Worm (Caenorhabditis elegans) whole organism, L4/young adult: ENCODE data around the gene R02E4.2.

Experiments
- W03F9.2 ChIP-seq: fragments of 150-350 bp; optimal IDR thresholded peaks from 2 replicates; lab custom pipeline; 2014; ENCODE audit warnings: missing biosample characterization, missing genetic modification characterization
- dao-5 ChIP-seq: sonication (generic microtip); optimal IDR thresholded peaks from 2 replicates; lab custom pipeline; 2016; ENCODE audit warnings: missing genotype, missing genetic modification characterization, moderate library complexity, missing compliant biosample characterization
- him-1 ChIP-seq: sonication (generic microtip); optimal IDR thresholded peaks from 2 replicates; lab custom pipeline; 2016; ENCODE audit warnings: missing genotype, missing genetic modification reagents, missing genetic modification characterization, missing compliant biosample characterization

DNA sequence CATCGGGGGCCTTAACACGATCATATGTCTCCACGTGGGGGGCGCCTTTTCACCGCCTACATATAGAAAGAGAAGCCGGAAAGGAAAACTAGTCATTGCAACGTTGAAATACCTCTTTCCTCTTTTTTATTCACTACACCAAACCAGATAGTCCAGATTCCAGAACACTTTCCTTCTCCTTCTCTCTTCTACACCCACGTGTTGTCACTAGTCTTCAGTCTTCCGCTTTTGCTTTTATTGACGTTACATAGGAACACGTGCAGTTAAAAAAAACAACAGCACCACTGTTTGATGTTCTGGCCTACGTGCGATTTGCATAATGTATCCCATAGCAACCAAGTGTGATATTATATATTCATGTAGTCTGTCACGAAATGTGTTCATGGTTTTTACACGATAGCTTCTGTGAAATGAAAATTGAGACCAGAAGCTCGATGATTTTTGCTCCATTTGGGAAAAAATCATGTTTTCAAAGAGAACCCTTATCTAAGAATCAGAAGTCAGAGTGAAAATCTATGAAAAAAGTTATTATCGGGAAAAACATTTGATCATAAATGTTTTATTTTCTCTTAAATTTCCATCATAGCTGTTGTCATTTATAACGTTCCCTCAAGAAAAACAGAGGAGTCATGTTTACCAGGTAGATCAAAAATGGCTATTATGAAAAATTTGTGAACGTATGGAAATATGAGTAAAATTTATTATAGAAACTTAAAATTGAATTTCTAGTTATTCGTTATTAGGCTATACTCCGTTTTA lies 36.2 kb downstream of the R02E4.2 start:
- TF ChIP-seq W03F9.2 (no peak), him-1 (tag; lab: Kevin White, UChicago) (no peak), dao-5 (tag; lab: Kevin White, UChicago) (no peak)
